Fruit fly (Drosophila melanogaster): ENCODE results near the gene CG12730.
A peak's percentile ranks its signal among the peaks of the same experiment; 100 is the strongest.

CG12730 gene

DNA sequence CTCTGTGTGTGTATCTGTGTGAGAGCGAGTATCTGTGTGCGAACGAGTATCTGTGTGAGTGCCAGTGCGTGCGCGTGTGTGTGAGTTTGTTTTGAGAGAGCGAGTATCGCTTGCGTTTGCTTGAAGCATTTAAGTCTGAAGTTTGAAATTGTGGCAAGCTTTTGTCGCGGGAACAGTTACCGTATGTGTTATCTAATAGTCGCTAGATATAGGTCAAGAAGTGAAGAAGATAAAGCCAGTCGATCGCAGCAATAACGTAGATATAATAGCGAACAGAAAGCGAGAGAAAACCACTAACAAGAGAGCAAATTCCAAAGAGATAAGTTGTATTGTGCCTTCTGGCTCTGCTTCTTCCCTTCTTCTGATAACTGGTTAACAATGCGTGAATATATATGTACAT is 1.8 kb downstream of the CG12730 start:
- no peak for TF ChIP-seq CG9705 (GFP tag; optimal IDR thresholded peaks at IDR 0.05)
- no peak for TF ChIP-seq Sp1 (GFP tag; optimal IDR thresholded peaks at IDR 0.05)
- TF ChIP-seq pan (optimal IDR thresholded peaks at IDR 0.05) = no peak
- TF ChIP-seq Hr83 (GFP tag; optimal IDR thresholded peaks at IDR 0.05; ENCODE audit: poor library complexity, severe bottlenecking) = no peak
- TF ChIP-seq jim (GFP tag; optimal IDR thresholded peaks at IDR 0.05) = no peak
- TF ChIP-seq CG32264 (GFP tag; optimal IDR thresholded peaks at IDR 0.05) = no peak
- no peak for TF ChIP-seq rgr (GFP tag; optimal IDR thresholded peaks at IDR 0.05)
- TF ChIP-seq tai (GFP tag; optimal IDR thresholded peaks at IDR 0.05) = no peak
- no peak for TF ChIP-seq sv (GFP tag; optimal IDR thresholded peaks at IDR 0.05)
- TF ChIP-seq dsf (GFP tag; optimal IDR thresholded peaks at IDR 0.05; ENCODE audit: borderline replicate concordance) = no peak
- no peak for TF ChIP-seq Dif (GFP tag; optimal IDR thresholded peaks at IDR 0.05; ENCODE audit: partially characterized antibody)
- TF ChIP-seq dmrt93B (GFP tag; optimal IDR thresholded peaks at IDR 0.05) = no peak
- no peak for TF ChIP-seq foxo (GFP tag; optimal IDR thresholded peaks at IDR 0.05)
- TF ChIP-seq Rel (GFP tag; optimal IDR thresholded peaks at IDR 0.05) = no peak
- no peak for TF ChIP-seq Rel (tag; optimal IDR thresholded peaks at IDR 0.05)
- TF ChIP-seq Hr78 (GFP tag; optimal IDR thresholded peaks at IDR 0.05) = no peak

dm6 chrX:5524240-5524881 is 8.0 kb downstream of the CG12730 start:
- TF ChIP-seq CrebA (GFP tag; optimal IDR thresholded peaks at IDR 0.05; ENCODE audit: borderline replicate concordance) (no peak), CG32264 (GFP tag; optimal IDR thresholded peaks at IDR 0.05) (no peak), jim (GFP tag; optimal IDR thresholded peaks at IDR 0.05) (no peak), tai (GFP tag; optimal IDR thresholded peaks at IDR 0.05) (no peak), fru (GFP tag; optimal IDR thresholded peaks at IDR 0.05) (peak; percentile 20), ey (GFP tag; optimal IDR thresholded peaks at IDR 0.05) (no peak), Rel (GFP tag; optimal IDR thresholded peaks at IDR 0.05) (no peak), Rel (tag; optimal IDR thresholded peaks at IDR 0.05) (peak; percentile 56), foxo (GFP tag; optimal IDR thresholded peaks at IDR 0.05) (peak in 1 of 2 experiments; percentile 2), usp (GFP tag; optimal IDR thresholded peaks at IDR 0.05) (no peak), br (GFP tag; optimal IDR thresholded peaks at IDR 0.05) (peak; percentile 19), Myc (optimal IDR thresholded peaks at IDR 0.05) (no peak), lola (GFP tag; optimal IDR thresholded peaks at IDR 0.05) (no peak), woc (GFP tag; optimal IDR thresholded peaks at IDR 0.05) (no peak), h (GFP tag; optimal IDR thresholded peaks at IDR 0.05) (peak; percentile 34)

DNA sequence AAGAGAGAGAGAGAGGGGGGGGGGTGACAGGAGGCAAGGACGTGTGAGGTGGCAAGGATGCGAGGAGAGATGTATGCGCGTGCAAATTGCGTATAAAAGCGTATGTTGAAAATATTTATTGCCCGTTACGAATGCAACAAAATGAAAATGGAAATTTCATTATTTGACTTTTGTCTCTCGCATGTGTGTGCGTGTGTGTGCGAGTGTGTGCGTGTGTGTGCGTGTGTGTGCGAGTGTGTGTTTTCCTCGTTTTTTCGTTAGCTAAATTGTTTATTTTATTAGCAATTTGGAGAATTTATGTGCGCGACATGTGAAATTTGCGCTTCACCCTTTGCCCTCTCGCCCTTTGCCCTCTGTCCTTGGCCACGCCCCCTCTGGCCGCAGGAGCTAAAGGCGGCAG is 36.4 kb downstream of the CG12730 start:
- TF ChIP-seq Dfd (GFP tag; optimal IDR thresholded peaks at IDR 0.05) (peak; percentile 74), Rel (GFP tag; optimal IDR thresholded peaks at IDR 0.05) (no peak), Rel (tag; optimal IDR thresholded peaks at IDR 0.05) (no peak), CrebA (GFP tag; optimal IDR thresholded peaks at IDR 0.05; ENCODE audit: borderline replicate concordance) (no peak), pan (optimal IDR thresholded peaks at IDR 0.05) (peak; percentile 48)

DNA sequence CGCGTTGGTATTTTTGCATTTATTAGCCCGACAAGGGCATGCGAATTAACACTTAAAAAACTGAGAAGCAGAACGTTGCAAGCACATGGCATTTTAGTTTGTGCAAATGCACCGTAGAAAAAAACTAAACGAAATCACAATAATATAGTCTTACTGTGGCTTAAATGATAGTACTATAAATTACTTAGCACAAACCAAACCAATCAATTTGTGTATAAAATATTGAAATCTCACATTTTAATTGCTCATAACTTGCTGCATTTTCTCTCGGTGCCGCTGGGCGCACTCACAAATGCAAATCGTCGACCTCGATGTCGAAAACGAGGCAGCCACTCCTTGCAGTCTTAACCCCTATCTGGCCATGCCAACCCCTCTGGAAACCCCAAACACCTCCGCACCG is 37.3 kb downstream of the CG12730 start:
- TF ChIP-seq CG9705 (GFP tag; optimal IDR thresholded peaks at IDR 0.05) = no peak
- no peak for TF ChIP-seq CrebA (GFP tag; optimal IDR thresholded peaks at IDR 0.05; ENCODE audit: borderline replicate concordance)
- TF ChIP-seq dmrt93B (GFP tag; optimal IDR thresholded peaks at IDR 0.05) = no peak
- TF ChIP-seq foxo (GFP tag; optimal IDR thresholded peaks at IDR 0.05) = peak in 1 of 2 experiments; percentile 13
- no peak for TF ChIP-seq Jra (GFP tag; optimal IDR thresholded peaks at IDR 0.05)
- TF ChIP-seq h (GFP tag; optimal IDR thresholded peaks at IDR 0.05) = peak; percentile 4
- peak; percentile 10 for TF ChIP-seq Sp1 (GFP tag; optimal IDR thresholded peaks at IDR 0.05)
- TF ChIP-seq Myc (optimal IDR thresholded peaks at IDR 0.05) = no peak
- peak; percentile 15 for TF ChIP-seq rgr (GFP tag; optimal IDR thresholded peaks at IDR 0.05)
- peak; percentile 27 for TF ChIP-seq HLH106 (tag; optimal IDR thresholded peaks at IDR 0.05)
- TF ChIP-seq sv (GFP tag; optimal IDR thresholded peaks at IDR 0.05) = no peak

DNA sequence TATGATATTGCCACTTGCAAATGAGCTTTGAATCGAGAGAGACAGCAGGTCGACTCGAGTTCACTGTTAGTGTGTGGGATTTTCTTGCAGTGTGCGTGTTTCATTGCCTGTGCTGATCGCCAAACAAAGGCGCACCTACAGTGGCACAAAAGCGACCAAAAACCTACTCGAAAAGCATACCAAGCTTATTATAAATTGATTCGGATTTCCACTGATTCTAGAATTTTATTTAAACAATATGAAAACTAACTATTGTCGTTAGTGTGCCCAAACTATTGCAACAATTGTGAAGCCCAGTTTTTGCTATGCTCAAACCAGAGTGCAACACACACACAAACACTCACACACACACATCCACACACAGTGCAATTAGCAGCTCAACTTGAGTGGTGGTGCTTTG is 42.1 kb downstream of the CG12730 start:
- no peak for TF ChIP-seq h (GFP tag; optimal IDR thresholded peaks at IDR 0.05)
- TF ChIP-seq CG32264 (GFP tag; optimal IDR thresholded peaks at IDR 0.05) = no peak
- no peak for TF ChIP-seq CrebA (GFP tag; optimal IDR thresholded peaks at IDR 0.05; ENCODE audit: borderline replicate concordance)
- TF ChIP-seq woc (GFP tag; optimal IDR thresholded peaks at IDR 0.05) = no peak
- no peak for TF ChIP-seq sv (GFP tag; optimal IDR thresholded peaks at IDR 0.05)
- no peak for TF ChIP-seq usp (GFP tag; optimal IDR thresholded peaks at IDR 0.05)
- no peak for TF ChIP-seq Hr83 (GFP tag; optimal IDR thresholded peaks at IDR 0.05; ENCODE audit: poor library complexity, severe bottlenecking)
- no peak for TF ChIP-seq tai (GFP tag; optimal IDR thresholded peaks at IDR 0.05)
- no peak for TF ChIP-seq Vsx2 (GFP tag; optimal IDR thresholded peaks at IDR 0.05; ENCODE audit: partially characterized antibody)
- TF ChIP-seq Jra (GFP tag; optimal IDR thresholded peaks at IDR 0.05) = no peak
- TF ChIP-seq dmrt93B (GFP tag; optimal IDR thresholded peaks at IDR 0.05) = no peak

Measured in whole organism, wandering third instar larva.